Worm (Caenorhabditis elegans) whole organism, L4/young adult: ENCODE results near the gene K01B6.3.

Experiments used
- W03F9.2 ChIP-seq: fragments of 150-350 bp; optimal IDR thresholded peaks from 2 replicates; lab custom pipeline; 2014; ENCODE audit warnings: missing biosample characterization, missing genetic modification characterization
- dao-5 ChIP-seq: sonication (generic microtip); optimal IDR thresholded peaks from 2 replicates; lab custom pipeline; 2016; ENCODE audit warnings: missing genotype, missing genetic modification characterization, moderate library complexity, missing compliant biosample characterization

- TF ChIP-seq W03F9.2 (no peak), dao-5 (tag; lab: Kevin White, UChicago) (no peak)
These were observed 27.9 kb upstream of the K01B6.3 start for ce11 chrIII:9272107-9272506.
